Worm (Caenorhabditis elegans): ENCODE data around the gene rig-1.

DNA sequence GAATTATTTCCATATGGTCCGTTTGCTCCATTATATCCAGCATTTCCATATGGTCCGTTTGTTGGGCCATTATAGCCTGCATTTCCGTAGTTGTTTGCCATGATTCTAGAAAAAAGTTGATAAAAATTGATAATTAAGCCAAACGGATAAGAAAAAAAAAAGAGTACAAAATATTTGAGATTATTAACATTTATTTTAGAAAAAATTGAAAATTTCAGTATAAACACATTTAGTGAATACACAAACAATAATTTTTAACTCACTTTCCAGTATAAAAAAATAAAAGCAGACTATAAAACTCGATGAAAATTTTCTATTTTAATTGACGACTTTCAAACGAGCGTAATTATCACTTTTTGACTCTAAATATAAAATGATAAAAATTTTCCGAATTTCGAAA, 60.2 kb downstream of the rig-1 start, which contains the start of gene F53A9.9:
- TF ChIP-seq unc-62 (GFP tag; optimal IDR thresholded peaks at IDR 0.05), result no peak
- TF ChIP-seq nhr-237 (tag; optimal IDR thresholded peaks at IDR 0.05), result no peak
- no peak for TF ChIP-seq nhr-28 (tag; optimal IDR thresholded peaks at IDR 0.05)
- no peak for TF ChIP-seq dpl-1 (GFP tag; optimal IDR thresholded peaks at IDR 0.05)
- TF ChIP-seq nhr-85 (tag), result no peak
- no peak for TF ChIP-seq elt-2 (tag; optimal IDR thresholded peaks at IDR 0.05)
- no peak for TF ChIP-seq lin-39 (tag; optimal IDR thresholded peaks at IDR 0.05)
- TF ChIP-seq ama-1 (optimal IDR thresholded peaks at IDR 0.05), result no peak
- TF ChIP-seq sptf-1 (tag; optimal IDR thresholded peaks at IDR 0.05), result no peak
- TF ChIP-seq mep-1 (tag; optimal IDR thresholded peaks at IDR 0.05), result no peak
- TF ChIP-seq egl-27 (tag; optimal IDR thresholded peaks at IDR 0.05), result no peak
- TF ChIP-seq ceh-82 (tag; optimal IDR thresholded peaks at IDR 0.05), result no peak
- no peak for TF ChIP-seq ces-1 (GFP tag; optimal IDR thresholded peaks at IDR 0.05)

Measured in whole organism, L1 larva.